Fruit fly (Drosophila melanogaster) whole organism, embryonic: ENCODE measurements around the gene CG7656.

Experiments used
- ATbp ChIP-seq: fragments of 200-800 bp; sonication (Bioruptor generic); optimal IDR thresholded peaks from 2 replicates; lab custom pipeline; 2017; ENCODE audit warnings: missing biosample characterization, mild to moderate bottlenecking, missing genetic modification characterization, missing genetic modification reagents
- Adf1 ChIP-seq: fragments of 200-800 bp; sonication (Bioruptor generic); IDR thresholded peaks from 2 replicates; pipeline ENCODE4 v1.3.6; 2022; ENCODE audit warnings: missing biosample characterization, missing genetic modification characterization
- Awh ChIP-seq: fragments of 200-800 bp; sonication (Bioruptor generic); IDR thresholded peaks from 2 replicates; pipeline ENCODE4, ENCODE4 v1.3.6; 2022; ENCODE audit warnings: missing biosample characterization, missing genetic modification characterization
- CG10543 ChIP-seq: fragments of 200-800 bp; sonication (Bioruptor generic); optimal IDR thresholded peaks from 3 replicates; lab custom pipeline; 2017; ENCODE audit warnings: missing biosample characterization, mild to moderate bottlenecking, missing genetic modification characterization, moderate library complexity
- CG11093 ChIP-seq: fragments of 200-800 bp; sonication (Bioruptor generic); IDR thresholded peaks from 3 replicates; pipeline ENCODE4 v1.3.6; 2022; ENCODE audit warnings: missing biosample characterization, missing genetic modification characterization
- CG11456 ChIP-seq: fragments of 200-800 bp; sonication (Bioruptor generic); IDR thresholded peaks from 3 replicates; pipeline ENCODE4 v1.3.6; 2022; ENCODE audit warnings: missing biosample characterization, missing genetic modification characterization
- CG14050 ChIP-seq: fragments of 200-800 bp; sonication (Bioruptor generic); IDR thresholded peaks from 3 replicates; pipeline ENCODE4 v1.3.6; 2022; ENCODE audit warnings: missing biosample characterization, missing genetic modification characterization
- CG15011 ChIP-seq: fragments of 200-800 bp; sonication (Bioruptor generic); optimal IDR thresholded peaks from 3 replicates; lab custom pipeline; 2018; ENCODE audit warnings: missing biosample characterization, mild to moderate bottlenecking, missing genetic modification characterization
- CG16779 ChIP-seq: fragments of 200-800 bp; sonication (Bioruptor generic); IDR thresholded peaks from 2 replicates; pipeline ENCODE4 v1.3.6; 2022; ENCODE audit warnings: missing biosample characterization, missing genetic modification characterization
- CG17612 ChIP-seq: fragments of 200-800 bp; sonication (Bioruptor generic); IDR thresholded peaks from 2 replicates; pipeline ENCODE4 v1.3.6; 2022; ENCODE audit warnings: missing biosample characterization, missing genetic modification characterization
- CG2120 ChIP-seq: fragments of 200-800 bp; sonication (Bioruptor generic); optimal IDR thresholded peaks from 3 replicates; lab custom pipeline; 2016; ENCODE audit warnings: missing biosample characterization, missing genetic modification characterization
- CG2199 ChIP-seq: fragments of 200-800 bp; sonication (Bioruptor generic); IDR thresholded peaks from 3 replicates; pipeline ENCODE4 v1.3.6; 2022; ENCODE audit warnings: missing biosample characterization, missing genetic modification characterization
- CG32767 ChIP-seq: fragments of 200-800 bp; sonication (Bioruptor generic); IDR thresholded peaks from 2 replicates; pipeline ENCODE4 v1.3.6; 2022; ENCODE audit warnings: missing biosample characterization, missing genetic modification characterization
- CG33557 ChIP-seq: fragments of 200-800 bp; sonication (Bioruptor generic); optimal IDR thresholded peaks from 2 replicates; lab custom pipeline; 2019; ENCODE audit warnings: missing biosample characterization, mild to moderate bottlenecking, missing genetic modification characterization, moderate library complexity
- CG3407 ChIP-seq: fragments of 200-800 bp; sonication (Bioruptor generic); optimal IDR thresholded peaks from 2 replicates; lab custom pipeline; 2018; ENCODE audit warnings: missing biosample characterization, mild to moderate bottlenecking, missing genetic modification characterization
- CG34422 ChIP-seq: fragments of 200-800 bp; sonication (Bioruptor generic); IDR thresholded peaks from 3 replicates; pipeline ENCODE4 v1.3.6; 2022; ENCODE audit warnings: missing biosample characterization, missing genetic modification characterization
- CG6765 ChIP-seq: fragments of 200-800 bp; sonication (Bioruptor generic); optimal IDR thresholded peaks from 3 replicates; lab custom pipeline; 2017; ENCODE audit warnings: missing biosample characterization, mild to moderate bottlenecking, missing genetic modification characterization
- CG7963 ChIP-seq: fragments of 200-800 bp; sonication (Bioruptor generic); IDR thresholded peaks from 3 replicates; pipeline ENCODE4 v1.3.6; 2022; ENCODE audit warnings: missing biosample characterization, missing genetic modification characterization; ENCODE audit not compliant: partially characterized antibody
- CoRest ChIP-seq: fragments of 200-800 bp; sonication (Bioruptor generic); optimal IDR thresholded peaks from 3 replicates; lab custom pipeline; 2018; ENCODE audit warnings: missing biosample characterization, mild to moderate bottlenecking, missing genetic modification characterization, moderate library complexity
- D ChIP-seq, 2 experiments: fragments of 200-800 bp in 1 of 2; fragments of >200 bp in 1 of 2; sonication (Bioruptor generic) in 1 of 2; optimal IDR thresholded peaks; 2 replicates in 1 of 2; 3 replicates in 1 of 2; lab custom pipeline; 2017; ENCODE audit warnings: mild to moderate bottlenecking in 1 of 2, missing biosample characterization in 1 of 2, missing genetic modification characterization in 1 of 2, missing genetic modification reagents in 1 of 2
- Doc2 ChIP-seq: fragments of 200-800 bp; sonication (Bioruptor generic); IDR thresholded peaks from 2 replicates; pipeline ENCODE4 v1.3.6; 2022; ENCODE audit warnings: missing biosample characterization, missing genetic modification characterization
- Doc3 ChIP-seq: fragments of 200-800 bp; sonication (Bioruptor generic); IDR thresholded peaks from 3 replicates; pipeline ENCODE4 v1.3.6; 2022; ENCODE audit warnings: missing biosample characterization, missing genetic modification characterization; ENCODE audit not compliant: partially characterized antibody
- H15 ChIP-seq: fragments of 200-800 bp; sonication (Bioruptor generic); IDR thresholded peaks from 3 replicates; pipeline ENCODE4 v1.3.6; 2022; ENCODE audit warnings: missing biosample characterization, missing genetic modification characterization
- HmgD ChIP-seq: fragments of 200-800 bp; sonication (Bioruptor generic); optimal IDR thresholded peaks from 3 replicates; lab custom pipeline; 2016; ENCODE audit warnings: missing biosample characterization, missing genetic modification characterization
- Lim3 ChIP-seq: fragments of 200-800 bp; sonication (Bioruptor generic); IDR thresholded peaks from 2 replicates; pipeline ENCODE4 v1.3.6; 2022; ENCODE audit warnings: missing biosample characterization, missing genetic modification characterization
- Med ChIP-seq: fragments of 200-800 bp; sonication (Bioruptor generic); peaks from one replicate; lab custom pipeline; 2016; ENCODE audit warnings: missing biosample characterization, missing genetic modification characterization, mild to moderate bottlenecking, inconsistent platforms, moderate library complexity
- Poxn ChIP-seq: fragments of 200-800 bp; sonication (Bioruptor generic); IDR thresholded peaks from 2 replicates; pipeline ENCODE4 v1.3.6; 2022; ENCODE audit warnings: missing biosample characterization, missing genetic modification characterization
- Ptx1 ChIP-seq: fragments of 200-800 bp; sonication (Bioruptor generic); IDR thresholded peaks from 2 replicates; pipeline ENCODE4 v1.3.6; 2022; ENCODE audit warnings: missing biosample characterization, missing genetic modification characterization
- Ravus ChIP-seq: fragments of 200-800 bp; sonication (Bioruptor generic); IDR thresholded peaks from 2 replicates; pipeline ENCODE4 v1.3.6; 2022; ENCODE audit warnings: missing biosample characterization, missing genetic modification characterization
- ab ChIP-seq: fragments of 200-800 bp; sonication (Bioruptor generic); optimal IDR thresholded peaks from 2 replicates; lab custom pipeline; 2016; ENCODE audit warnings: missing biosample characterization, missing genetic modification characterization
- bigmax ChIP-seq: fragments of 200-800 bp; sonication (Bioruptor generic); optimal IDR thresholded peaks from 2 replicates; lab custom pipeline; 2018; ENCODE audit warnings: missing biosample characterization, mild to moderate bottlenecking, missing genetic modification characterization
- bowl ChIP-seq: fragments of 200-800 bp; sonication (Bioruptor generic); IDR thresholded peaks from 2 replicates; pipeline ENCODE4 v1.3.6; 2022; ENCODE audit warnings: missing biosample characterization, missing genetic modification characterization
- br ChIP-seq: fragments of >200 bp; optimal IDR thresholded peaks from 2 replicates; lab custom pipeline; 2017
- cad ChIP-seq: fragments of >200 bp; optimal IDR thresholded peaks from 2 replicates; lab custom pipeline; 2017; ENCODE audit warnings: missing biosample characterization, missing genetic modification characterization
- chn ChIP-seq: fragments of 200-800 bp; sonication (Bioruptor generic); optimal IDR thresholded peaks from 2 replicates; lab custom pipeline; 2016; ENCODE audit warnings: missing biosample characterization, missing genetic modification characterization
- disco-r ChIP-seq: fragments of 200-800 bp; sonication (Bioruptor generic); optimal IDR thresholded peaks from 2 replicates; lab custom pipeline; 2016; ENCODE audit warnings: missing biosample characterization, missing genetic modification characterization
- fd3F ChIP-seq: fragments of 200-800 bp; sonication (Bioruptor generic); optimal IDR thresholded peaks from 2 replicates; lab custom pipeline; 2018; ENCODE audit warnings: missing biosample characterization, mild to moderate bottlenecking, missing genetic modification characterization, moderate library complexity
- ftz-f1 ChIP-seq: fragments of 200-800 bp; sonication (Bioruptor generic); optimal IDR thresholded peaks from 2 replicates; lab custom pipeline; 2016; ENCODE audit warnings: missing biosample characterization, missing genetic modification characterization
- gce ChIP-seq: fragments of 200-800 bp; sonication (Bioruptor generic); IDR thresholded peaks from 3 replicates; pipeline ENCODE4 v1.3.6; 2022; ENCODE audit warnings: missing biosample characterization, missing genetic modification characterization
- jigr1 ChIP-seq: fragments of 200-800 bp; sonication (Bioruptor generic); IDR thresholded peaks from 3 replicates; pipeline ENCODE4 v1.3.6; 2022; ENCODE audit warnings: missing biosample characterization, missing genetic modification characterization
- peb ChIP-seq: fragments of 200-800 bp; sonication (Bioruptor generic); IDR thresholded peaks from 2 replicates; pipeline ENCODE4 v1.3.6; 2022; ENCODE audit warnings: missing biosample characterization, missing genetic modification characterization
- phol ChIP-seq: fragments of 200-800 bp; sonication (Bioruptor generic); optimal IDR thresholded peaks from 3 replicates; lab custom pipeline; 2018; ENCODE audit warnings: missing biosample characterization, mild to moderate bottlenecking, missing genetic modification characterization, moderate library complexity
- repo ChIP-seq: fragments of 200-800 bp; sonication (Bioruptor generic); optimal IDR thresholded peaks from 2 replicates; lab custom pipeline; 2016; ENCODE audit warnings: missing biosample characterization, missing genetic modification characterization
- ro ChIP-seq: fragments of 200-800 bp; sonication (Bioruptor generic); IDR thresholded peaks from 2 replicates; pipeline ENCODE4 v1.3.6; 2022; ENCODE audit warnings: missing biosample characterization, missing genetic modification characterization
- row ChIP-seq: fragments of 200-800 bp; sonication (Bioruptor generic); IDR thresholded peaks from 3 replicates; pipeline ENCODE4 v1.3.6; 2022; ENCODE audit warnings: missing biosample characterization, missing genetic modification characterization
- sna ChIP-seq: fragments of 200-800 bp; sonication (Bioruptor generic); IDR thresholded peaks from 2 replicates; pipeline ENCODE4 v1.3.6; 2022; ENCODE audit warnings: missing biosample characterization, missing genetic modification characterization; ENCODE audit not compliant: partially characterized antibody
- sug ChIP-seq: fragments of 200-800 bp; optimal IDR thresholded peaks from 2 replicates; lab custom pipeline; 2019; ENCODE audit warnings: missing biosample characterization, mild to moderate bottlenecking, missing genetic modification characterization, moderate library complexity
- trem ChIP-seq: fragments of 200-800 bp; optimal IDR thresholded peaks from 3 replicates; lab custom pipeline; 2019; ENCODE audit warnings: missing biosample characterization, mild to moderate bottlenecking, missing genetic modification characterization, moderate library complexity
- vnd ChIP-seq: fragments of 200-800 bp; sonication (Bioruptor generic); IDR thresholded peaks from 3 replicates; pipeline ENCODE4 v1.3.6; 2022; ENCODE audit warnings: missing biosample characterization, missing genetic modification characterization; ENCODE audit not compliant: partially characterized antibody
- vvl ChIP-seq: fragments of 200-800 bp; sonication (Bioruptor generic); IDR thresholded peaks from 2 replicates; pipeline ENCODE4 v1.3.6; 2022; ENCODE audit warnings: missing biosample characterization, missing genetic modification characterization
- zen ChIP-seq: fragments of 200-800 bp; sonication (Bioruptor generic); optimal IDR thresholded peaks from 3 replicates; lab custom pipeline; 2018; ENCODE audit warnings: missing biosample characterization, mild to moderate bottlenecking, missing genetic modification characterization, moderate library complexity

The CG7656 gene

dm6 chr3L:15588514-15589138 lies 651 bp upstream of the CG7656 start, which contains the start of gene RhoGAP71E:
Gene RhoGAP71E (plus strand): TSS chr3L:15588860.
- TF ChIP-seq CG17612 (GFP tag; lab: Robert Waterston, UW) = no peak
- no peak for TF ChIP-seq Lim3 (GFP tag; lab: Robert Waterston, UW)
- TF ChIP-seq cad = no peak
- TF ChIP-seq br (lab: Kevin White, UChicago) = no peak
- TF ChIP-seq CG34422 (GFP tag; lab: Robert Waterston, UW) = no peak; the same call in 1 of the 3 replicates
- TF ChIP-seq chn = no peak
- no peak for TF ChIP-seq zen
- TF ChIP-seq CG16779 (GFP tag; lab: Robert Waterston, UW) = no peak
- TF ChIP-seq sna (GFP tag; lab: Robert Waterston, UW) = no peak
- TF ChIP-seq CG10543 = peak; percentile 54
- TF ChIP-seq ATbp (GFP tag; lab: Kevin White, UChicago) = no peak
- TF ChIP-seq CoRest (tag; lab: Kevin White, UChicago) = peak; percentile 48
- peak; percentile 67 for TF ChIP-seq vvl (GFP tag; lab: Robert Waterston, UW)
- TF ChIP-seq CG7963 = no peak
- no peak for TF ChIP-seq Poxn
- no peak for TF ChIP-seq CG3407 (GFP tag; lab: Kevin White, UChicago)
- peak; percentile 24 for TF ChIP-seq bigmax
- TF ChIP-seq Med = peak; percentile 91
- TF ChIP-seq bowl (GFP tag; lab: Robert Waterston, UW) = no peak
- no peak for TF ChIP-seq Doc3
- no peak for TF ChIP-seq CG11093 (GFP tag; lab: Robert Waterston, UW)
- peak; percentile 62 for TF ChIP-seq Awh (GFP tag; lab: Robert Waterston, UW)
- no peak for TF ChIP-seq CG14050 (GFP tag; lab: Robert Waterston, UW)
- TF ChIP-seq CG11456 (GFP tag; lab: Robert Waterston, UW) = 0 out of 3 replicates have a peak, but pooled peaks have one; percentile 54
- TF ChIP-seq D (optimal IDR thresholded peaks at IDR 0.05; lab: Kevin White, UChicago) = no peak
- peak; percentile 40 for TF ChIP-seq D (GFP tag; optimal IDR thresholded peaks at IDR 0.05; lab: Kevin White, UChicago)
- no peak for TF ChIP-seq ftz-f1 (GFP tag; lab: Kevin White, UChicago)
- no peak for TF ChIP-seq jigr1 (GFP tag; lab: Robert Waterston, UW)
- TF ChIP-seq trem (tag; lab: Kevin White, UChicago) = peak; percentile 59
- TF ChIP-seq vnd (GFP tag; lab: Robert Waterston, UW) = no peak
- no peak for TF ChIP-seq Ravus (GFP tag; lab: Robert Waterston, UW)
- TF ChIP-seq CG33557 (GFP tag; lab: Kevin White, UChicago) = no peak
- no peak for TF ChIP-seq CG2199 (GFP tag; lab: Robert Waterston, UW)
- TF ChIP-seq phol = peak; percentile 44
- TF ChIP-seq row = peak; percentile 68
- no peak for TF ChIP-seq fd3F (GFP tag; lab: Kevin White, UChicago)
- TF ChIP-seq peb (GFP tag; lab: Robert Waterston, UW) = no peak
- TF ChIP-seq H15 (GFP tag; lab: Robert Waterston, UW) = no peak
- TF ChIP-seq CG6765 (GFP tag; lab: Kevin White, UChicago) = peak; percentile 10
- no peak for TF ChIP-seq ab
- no peak for TF ChIP-seq ro (GFP tag; lab: Robert Waterston, UW)
- TF ChIP-seq CG32767 = peak; percentile 19; the same call in 1 of the 2 replicates
- no peak for TF ChIP-seq Doc2 (GFP tag; lab: Robert Waterston, UW)
- no peak for TF ChIP-seq disco-r
- no peak for TF ChIP-seq Adf1 (GFP tag; lab: Robert Waterston, UW)
- peak; percentile 56 for TF ChIP-seq HmgD (GFP tag; lab: Kevin White, UChicago)
- no peak for TF ChIP-seq CG2120
- TF ChIP-seq gce = no peak; the same call in 2 of the 3 replicates
- peak; percentile 13 for TF ChIP-seq CG15011 (GFP tag; lab: Kevin White, UChicago)
- peak; percentile 28 for TF ChIP-seq repo
- TF ChIP-seq Ptx1 (GFP tag; lab: Robert Waterston, UW) = peak; percentile 26; the same call in 1 of the 2 replicates
- peak; percentile 57 for TF ChIP-seq sug (tag; lab: Kevin White, UChicago)
